Fruit fly (Drosophila melanogaster): ENCODE results near the gene CG15525.

DNA sequence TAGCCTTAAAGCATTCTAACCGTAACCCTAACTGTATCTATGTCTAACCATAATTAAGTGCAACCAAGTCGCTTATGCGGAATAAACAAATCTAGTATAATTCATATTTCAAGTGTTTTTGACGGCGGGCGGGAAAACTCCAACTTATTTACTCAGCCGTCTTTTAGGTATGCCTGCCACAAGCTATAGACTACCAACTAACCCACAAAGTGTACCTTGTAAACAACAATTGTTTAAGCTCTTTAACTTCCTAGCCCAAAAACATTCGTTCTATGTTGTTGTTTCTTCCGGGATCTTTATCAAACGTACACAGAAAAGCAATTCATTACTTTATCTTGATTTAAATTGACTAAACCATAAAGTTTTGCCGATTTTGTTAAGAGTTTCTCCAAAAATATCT, 6.8 kb downstream of the CG15525 start:
- TF ChIP-seq insv (optimal IDR thresholded peaks at IDR 0.05) (no peak), Sin3A (optimal IDR thresholded peaks at IDR 0.05) (no peak), psq (optimal IDR thresholded peaks at IDR 0.05) (no peak), Myc (optimal IDR thresholded peaks at IDR 0.05) (no peak), ttk (optimal IDR thresholded peaks at IDR 0.05) (no peak), h (optimal IDR thresholded peaks at IDR 0.05) (no peak)

Measured in Kc167 (cell line).